Worm (Caenorhabditis elegans) whole organism, L2 larva: ENCODE results near the gene F36D4.4.

Experiments used
- aly-2 ChIP-seq: fragments of 150-350 bp; optimal IDR thresholded peaks from 2 replicates; lab custom pipeline; 2014; ENCODE audit warnings: missing biosample characterization, missing genetic modification characterization
- blmp-1 ChIP-seq: sonication (generic microtip); optimal IDR thresholded peaks from 2 replicates; lab custom pipeline; 2017; ENCODE audit warnings: missing genetic modification characterization, mild to moderate bottlenecking, missing compliant biosample characterization, antibody characterized with exemption, moderate library complexity; ENCODE audit not compliant: insufficient read depth
- ceh-82 ChIP-seq: fragments of 150-350 bp; optimal IDR thresholded peaks from 2 replicates; lab custom pipeline; 2014; ENCODE audit warnings: missing biosample characterization, missing genetic modification characterization
- fos-1 ChIP-seq: fragments of 150-350 bp; optimal IDR thresholded peaks from 2 replicates; lab custom pipeline; 2014; ENCODE audit warnings: missing biosample characterization, missing genetic modification characterization
- lin-39 ChIP-seq: fragments of 150-350 bp; optimal IDR thresholded peaks from 2 replicates; lab custom pipeline; 2014; ENCODE audit warnings: missing biosample characterization, missing genetic modification reagents, missing genetic modification characterization
- lsy-2 ChIP-seq, 2 experiments: fragments of 150-350 bp in 1 of 2; sonication (generic microtip) in 1 of 2; optimal IDR thresholded peaks; 2 replicates each; lab custom pipeline; 2014 to 2017; ENCODE audit warnings: missing biosample characterization in 2 of 2, missing genetic modification characterization in 2 of 2
- mab-5 ChIP-seq: fragments of 150-350 bp; optimal IDR thresholded peaks from 2 replicates; lab custom pipeline; 2014; ENCODE audit warnings: missing biosample characterization, missing genetic modification characterization
- mdl-1 ChIP-seq, 2 experiments: fragments of 150-350 bp in 1 of 2; sonication (generic microtip) in 1 of 2; optimal IDR thresholded peaks; 2 replicates each; lab custom pipeline; 2017; ENCODE audit warnings: missing biosample characterization in 2 of 2, missing genetic modification characterization in 2 of 2
- snpc-4 ChIP-seq: fragments of 150-350 bp; optimal IDR thresholded peaks from 2 replicates; lab custom pipeline; 2014; ENCODE audit warnings: missing biosample characterization, missing genetic modification characterization
- unc-39 ChIP-seq: fragments of 150-350 bp; optimal IDR thresholded peaks from 2 replicates; lab custom pipeline; 2014; ENCODE audit warnings: missing biosample characterization, missing genetic modification characterization
- unc-62 ChIP-seq: fragments of 150-350 bp; optimal IDR thresholded peaks from 2 replicates; lab custom pipeline; 2014; ENCODE audit warnings: missing biosample characterization, missing genetic modification reagents, missing genetic modification characterization

DNA sequence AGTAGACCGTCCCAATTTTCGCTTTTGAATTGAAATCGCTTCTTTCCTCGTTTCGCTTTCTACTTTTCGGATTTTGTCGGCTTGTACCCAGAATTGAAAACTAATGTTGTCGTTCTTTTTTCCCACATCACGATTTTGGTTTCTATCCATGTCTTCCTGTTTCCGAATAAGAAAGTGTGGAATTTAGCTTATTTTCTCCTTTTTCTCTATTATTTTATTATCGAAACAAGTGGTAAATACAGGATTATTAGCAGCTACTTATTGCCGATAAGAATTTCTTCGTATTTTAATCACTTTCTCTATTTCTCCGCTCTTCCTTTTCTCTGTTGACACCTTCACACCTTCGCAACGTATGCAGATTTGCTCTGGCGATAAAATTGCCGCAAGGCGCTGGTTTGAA is 29.5 kb downstream of the F36D4.4 start:
- TF ChIP-seq lin-39 (tag; lab: Kevin White, UChicago) (no peak), aly-2 (tag; lab: Kevin White, UChicago) (no peak), unc-62 (no peak), blmp-1 (tag; lab: Kevin White, UChicago) (no peak), unc-39 (tag; lab: Kevin White, UChicago) (no peak), lsy-2 (tag; optimal IDR thresholded peaks at IDR 0.05; lab: Kevin White, UChicago) (no peak), fos-1 (tag; lab: Kevin White, UChicago) (no peak), ceh-82 (no peak), snpc-4 (tag; lab: Kevin White, UChicago) (no peak), mdl-1 (tag; optimal IDR thresholded peaks at IDR 0.05; lab: Kevin White, UChicago) (no peak), mab-5 (no peak)
